Worm (Caenorhabditis elegans) whole organism, L4 larva: ENCODE data around the gene Y75B7AL.2.

Source experiments
- D1046.2 ChIP-seq: fragments of 200-800 bp; sonication (Bioruptor generic); IDR thresholded peaks from 2 replicates; pipeline ENCODE4 v1.3.6; 2022; ENCODE audit warnings: missing genetic modification characterization, missing compliant biosample characterization
- F49E8.2 ChIP-seq: sonication (generic microtip); optimal IDR thresholded peaks from 2 replicates; lab custom pipeline; 2016; ENCODE audit warnings: missing compliant biosample characterization, mild to moderate bottlenecking, missing genetic modification characterization, borderline replicate concordance
- T26A8.4 ChIP-seq: fragments of 200-800 bp; sonication (Bioruptor generic); IDR thresholded peaks from 2 replicates; pipeline ENCODE4 v1.3.6; 2022; ENCODE audit warnings: missing genetic modification characterization, missing compliant biosample characterization
- Y48G9A.11 ChIP-seq: fragments of 200-800 bp; sonication (Bioruptor generic); IDR thresholded peaks from 2 replicates; pipeline ENCODE4 v1.3.6; 2022; ENCODE audit warnings: missing genetic modification reagents, missing genetic modification characterization, missing compliant biosample characterization
- aha-1 ChIP-seq: fragments of 150-350 bp; peaks from one replicate; lab custom pipeline; 2014; ENCODE audit warnings: missing biosample characterization, missing genetic modification characterization
- aly-2 ChIP-seq: sonication (generic microtip); optimal IDR thresholded peaks from 2 replicates; lab custom pipeline; 2018; ENCODE audit warnings: missing biosample characterization, missing genetic modification characterization
- ama-1 ChIP-seq: fragments of 150-350 bp; optimal IDR thresholded peaks from 2 replicates; lab custom pipeline; 2014; ENCODE audit warnings: inconsistent platforms, mixed read lengths
- ceh-28 ChIP-seq: fragments of 150-350 bp; optimal IDR thresholded peaks from 2 replicates; lab custom pipeline; 2014; ENCODE audit warnings: missing biosample characterization, missing genetic modification reagents, missing genetic modification characterization
- ceh-62 ChIP-seq: sonication (generic microtip); optimal IDR thresholded peaks from 2 replicates; lab custom pipeline; 2017; ENCODE audit warnings: missing biosample characterization, missing genetic modification characterization
- ces-1 ChIP-seq: fragments of 150-350 bp; sonication (generic microtip); optimal IDR thresholded peaks from 4 replicates; lab custom pipeline; 2014; ENCODE audit warnings: missing biosample characterization, missing genetic modification reagents, missing genetic modification characterization
- ctbp-1 ChIP-seq: fragments of 200-800 bp; sonication (Bioruptor generic); IDR thresholded peaks from 2 replicates; pipeline ENCODE4 v1.3.6; 2022; ENCODE audit warnings: missing genetic modification reagents, missing genetic modification characterization, missing compliant biosample characterization
- daf-8 ChIP-seq: fragments of 200-800 bp; sonication (Bioruptor generic); IDR thresholded peaks from 2 replicates; pipeline ENCODE4 v1.3.6; 2022; ENCODE audit warnings: missing genetic modification characterization, missing compliant biosample characterization
- dmd-8 ChIP-seq: fragments of 200-800 bp; sonication (Bioruptor generic); IDR thresholded peaks from 2 replicates; pipeline ENCODE4 v1.3.6; 2022; ENCODE audit warnings: missing genetic modification characterization, missing compliant biosample characterization
- dmd-9 ChIP-seq: fragments of 200-800 bp; sonication (Bioruptor generic); IDR thresholded peaks from 2 replicates; pipeline ENCODE4 v1.3.6; 2022; ENCODE audit warnings: missing genetic modification reagents, missing genetic modification characterization, missing compliant biosample characterization
- dpl-1 ChIP-seq: fragments of 150-350 bp; optimal IDR thresholded peaks from 2 replicates; lab custom pipeline; 2014; ENCODE audit warnings: missing biosample characterization, missing genetic modification reagents, missing genetic modification characterization
- egl-43 ChIP-seq: fragments of 200-800 bp; sonication (Bioruptor generic); IDR thresholded peaks from 2 replicates; pipeline ENCODE4 v1.3.6; 2022; ENCODE audit warnings: missing genetic modification reagents, missing genetic modification characterization, missing compliant biosample characterization
- gei-8 ChIP-seq: fragments of 200-800 bp; sonication (Bioruptor generic); optimal IDR thresholded peaks from 2 replicates; lab custom pipeline; 2018; ENCODE audit warnings: mild to moderate bottlenecking, missing genetic modification characterization, missing compliant biosample characterization
- hlh-11 ChIP-seq: fragments of 200-800 bp; sonication (Bioruptor generic); optimal IDR thresholded peaks from 2 replicates; lab custom pipeline; 2018; ENCODE audit warnings: mild to moderate bottlenecking, missing genetic modification characterization, missing compliant biosample characterization
- hmg-1.1 ChIP-seq: fragments of 200-800 bp; sonication (Bioruptor generic); IDR thresholded peaks from 2 replicates; pipeline ENCODE4 v1.3.6; 2022; ENCODE audit warnings: missing genetic modification reagents, missing genetic modification characterization, missing compliant biosample characterization
- lim-7 ChIP-seq: fragments of 200-800 bp; sonication (Bioruptor generic); IDR thresholded peaks from 2 replicates; pipeline ENCODE4 v1.3.6; 2022; ENCODE audit warnings: missing genetic modification characterization, missing compliant biosample characterization
- lin-13 ChIP-seq: fragments of 150-350 bp; optimal IDR thresholded peaks from 2 replicates; lab custom pipeline; 2014; ENCODE audit warnings: missing biosample characterization, missing genetic modification reagents, missing genetic modification characterization
- lir-3 ChIP-seq: sonication (generic microtip); optimal IDR thresholded peaks from 2 replicates; lab custom pipeline; 2016; ENCODE audit warnings: mild to moderate bottlenecking, missing genetic modification characterization, missing compliant biosample characterization
- lsy-2 ChIP-seq, 2 experiments: fragments of 150-350 bp in 1 of 2; sonication (generic microtip) in 1 of 2; optimal IDR thresholded peaks; 2 replicates each; lab custom pipeline; 2014 to 2017; ENCODE audit warnings: missing biosample characterization in 2 of 2, missing genetic modification characterization in 2 of 2
- madf-5 ChIP-seq, 2 experiments: fragments of 200-800 bp; sonication (Bioruptor generic); IDR thresholded peaks; 2 replicates each; pipeline ENCODE4 v1.3.6; 2022; ENCODE audit warnings: missing compliant biosample characterization in 2 of 2, missing genetic modification characterization in 2 of 2
- madf-9 ChIP-seq: fragments of 200-800 bp; sonication (Bioruptor generic); conservative IDR thresholded peaks from 2 replicates; pipeline ENCODE4 v1.3.6; 2022; ENCODE audit warnings: missing genetic modification reagents, missing genetic modification characterization, missing compliant biosample characterization
- mdt-29 ChIP-seq: fragments of 200-800 bp; sonication (Bioruptor generic); IDR thresholded peaks from 2 replicates; pipeline ENCODE4 v1.3.6; 2022; ENCODE audit warnings: missing genetic modification reagents, missing genetic modification characterization, missing compliant biosample characterization
- mes-2 ChIP-seq: sonication (generic microtip); optimal IDR thresholded peaks from 2 replicates; lab custom pipeline; 2016; ENCODE audit warnings: missing genotype, mild to moderate bottlenecking, missing genetic modification characterization, missing compliant biosample characterization; ENCODE audit not compliant: poor library complexity, severe bottlenecking
- mxl-2 ChIP-seq: fragments of 200-800 bp; sonication (Bioruptor generic); conservative IDR thresholded peaks from 2 replicates; pipeline ENCODE4 v1.3.6; 2022; ENCODE audit warnings: missing genetic modification reagents, missing genetic modification characterization, missing compliant biosample characterization
- nhr-102 ChIP-seq: sonication (generic microtip); optimal IDR thresholded peaks from 2 replicates; lab custom pipeline; 2016; ENCODE audit warnings: mild to moderate bottlenecking, missing genetic modification characterization, moderate library complexity, missing compliant biosample characterization
- nhr-11 ChIP-seq: fragments of 150-350 bp; optimal IDR thresholded peaks from 2 replicates; lab custom pipeline; 2014; ENCODE audit warnings: missing biosample characterization, missing genetic modification characterization
- nhr-25 ChIP-seq: sonication (generic microtip); optimal IDR thresholded peaks from 2 replicates; lab custom pipeline; 2017; ENCODE audit warnings: missing genetic modification characterization, mild to moderate bottlenecking, missing compliant biosample characterization, antibody characterized with exemption, moderate library complexity, borderline replicate concordance; ENCODE audit not compliant: insufficient read depth
- nhr-28 ChIP-seq: fragments of 150-350 bp; optimal IDR thresholded peaks from 2 replicates; lab custom pipeline; 2014; ENCODE audit warnings: missing biosample characterization, missing genetic modification characterization
- saeg-2 ChIP-seq: fragments of 200-800 bp; sonication (Bioruptor generic); IDR thresholded peaks from 2 replicates; pipeline ENCODE4 v1.3.6; 2022; ENCODE audit warnings: missing genetic modification reagents, missing genetic modification characterization, missing compliant biosample characterization
- set-16 ChIP-seq: fragments of 200-800 bp; sonication (Bioruptor generic); IDR thresholded peaks from 2 replicates; pipeline ENCODE4 v1.3.6; 2022; ENCODE audit warnings: missing genetic modification reagents, missing genetic modification characterization, missing compliant biosample characterization
- snpc-1.2 ChIP-seq: fragments of 200-800 bp; sonication (Bioruptor generic); IDR thresholded peaks from 2 replicates; pipeline ENCODE4 v1.3.6; 2022; ENCODE audit warnings: missing genetic modification reagents, missing genetic modification characterization, missing compliant biosample characterization
- unc-130 ChIP-seq: sonication (generic microtip); optimal IDR thresholded peaks from 2 replicates; lab custom pipeline; 2016; ENCODE audit warnings: missing genetic modification reagents, missing genetic modification characterization, missing compliant biosample characterization
- unc-62 ChIP-seq, 3 experiments: fragments of 150-350 bp in 1 of 3; sonication (generic microtip); optimal IDR thresholded peaks in 2 of 3; peaks in 1 of 3; 1 replicate in 1 of 3; 2 replicates in 2 of 3; lab custom pipeline; 2014 to 2017; ENCODE audit warnings: missing biosample characterization in 3 of 3, missing genetic modification characterization in 3 of 3, missing genetic modification reagents in 3 of 3, missing genotype in 1 of 3
- zip-2 ChIP-seq: fragments of 150-350 bp; optimal IDR thresholded peaks from 2 replicates; lab custom pipeline; 2014; ENCODE audit warnings: missing biosample characterization, missing genetic modification characterization

The Y75B7AL.2 gene

ce11 chrV:1383206-1383908, 25.4 kb upstream of the Y75B7AL.2 start, which contains the start of gene rga-4:
Gene rga-4, minus strand, starts transcription at chrV:1383256.
- TF ChIP-seq aha-1 (tag; lab: Kevin White, UChicago) (peak; percentile 77), dpl-1 (GFP tag; lab: Kevin White, UChicago) (peak; percentile 70), saeg-2 (GFP tag; lab: Robert Waterston, UW) (no peak), daf-8 (GFP tag; lab: Robert Waterston, UW) (no peak), ceh-28 (tag; lab: Kevin White, UChicago) (no peak), nhr-28 (tag; lab: Kevin White, UChicago) (peak; percentile 4), lsy-2 (tag; optimal IDR thresholded peaks at IDR 0.05; lab: Kevin White, UChicago) (peak in 1 of 2 experiments; percentile 39), Y48G9A.11 (GFP tag; lab: Robert Waterston, UW) (no peak), mes-2 (peak; percentile 57)

ce11 chrV:1378010-1378409, 20.1 kb upstream of the Y75B7AL.2 start:
- TF ChIP-seq hlh-11 (tag; lab: Kevin White, UChicago): no peak
- no peak for TF ChIP-seq mxl-2 (GFP tag; lab: Robert Waterston, UW)
- TF ChIP-seq T26A8.4 (GFP tag; lab: Robert Waterston, UW): no peak
- no peak for TF ChIP-seq snpc-1.2 (GFP tag; lab: Robert Waterston, UW)
- TF ChIP-seq unc-62 (GFP tag; optimal IDR thresholded peaks at IDR 0.05 in 1 of 2; lab: Kevin White, UChicago): peak in 1 of 2 experiments; percentile 27
- TF ChIP-seq unc-62 (tag; optimal IDR thresholded peaks at IDR 0.05; lab: Kevin White, UChicago): no peak
- TF ChIP-seq set-16 (GFP tag; lab: Robert Waterston, UW): peak; percentile 83
- TF ChIP-seq unc-130 (GFP tag; lab: Kevin White, UChicago): no peak
- no peak for TF ChIP-seq zip-2

- TF ChIP-seq D1046.2 (GFP tag; lab: Robert Waterston, UW): 0 out of 2 replicates have a peak, but pooled peaks have one; percentile 43
- TF ChIP-seq ces-1 (GFP tag; lab: Kevin White, UChicago): no peak
- no peak for TF ChIP-seq madf-9 (GFP tag; lab: Robert Waterston, UW)
- TF ChIP-seq egl-43 (GFP tag; lab: Robert Waterston, UW): 0 out of 2 replicates have a peak, but pooled peaks have one; percentile 11
- peak; percentile 82 for TF ChIP-seq set-16 (GFP tag; lab: Robert Waterston, UW)
- 0 out of 2 replicates have a peak, but pooled peaks have one; percentile 18 for TF ChIP-seq lim-7 (GFP tag; lab: Robert Waterston, UW)
- TF ChIP-seq dmd-8 (GFP tag; lab: Robert Waterston, UW): no peak
Measured at ce11 chrV:1375007-1375406, 17.1 kb upstream of the Y75B7AL.2 start.

- peak; percentile 27 for TF ChIP-seq aha-1 (tag; lab: Kevin White, UChicago)
- TF ChIP-seq ceh-62 (tag; lab: Kevin White, UChicago): no peak
- TF ChIP-seq nhr-102 (tag; lab: Kevin White, UChicago): no peak
- no peak for TF ChIP-seq Y48G9A.11 (GFP tag; lab: Robert Waterston, UW)
- no peak for TF ChIP-seq ama-1 (lab: Kevin White, UChicago)
Measured at ce11 chrV:1370914-1371313, 13.0 kb upstream of the Y75B7AL.2 start, which contains the start of gene snt-3. Gene snt-3, minus strand, starts transcription at chrV:1371014.

ce11 chrV:1368138-1368537, 10.2 kb upstream of the Y75B7AL.2 start:
- TF ChIP-seq set-16 (GFP tag; lab: Robert Waterston, UW) (peak; percentile 81), hmg-1.1 (GFP tag; lab: Robert Waterston, UW) (0 out of 2 replicates have a peak, but pooled peaks have one; percentile 9), aha-1 (tag; lab: Kevin White, UChicago) (peak; percentile 94), lir-3 (tag; lab: Kevin White, UChicago) (no peak)

ce11 chrV:1366082-1366481, 8.1 kb upstream of the Y75B7AL.2 start:
- TF ChIP-seq dpl-1 (GFP tag; lab: Kevin White, UChicago): peak; percentile 23
- TF ChIP-seq dmd-8 (GFP tag; lab: Robert Waterston, UW): no peak
- TF ChIP-seq lin-13 (GFP tag; lab: Kevin White, UChicago): no peak
- TF ChIP-seq dmd-9 (GFP tag; lab: Robert Waterston, UW): no peak
- no peak for TF ChIP-seq zip-2
- TF ChIP-seq F49E8.2 (tag; lab: Kevin White, UChicago): no peak
- TF ChIP-seq nhr-25 (tag; lab: Kevin White, UChicago): no peak
- TF ChIP-seq nhr-11 (tag; lab: Kevin White, UChicago): no peak
- no peak for TF ChIP-seq mdt-29 (GFP tag; lab: Robert Waterston, UW)
- TF ChIP-seq madf-5 (GFP tag; IDR thresholded peaks at IDR 0.05; lab: Robert Waterston, UW): no peak
- peak; percentile 45; the same call in 1 of the 2 replicates for TF ChIP-seq ctbp-1 (GFP tag; lab: Robert Waterston, UW)
- no peak for TF ChIP-seq gei-8 (GFP tag; lab: Kevin White, UChicago)
- TF ChIP-seq aly-2 (tag; lab: Kevin White, UChicago): no peak
- no peak; the same call in 1 of the 2 replicates for TF ChIP-seq hmg-1.1 (GFP tag; lab: Robert Waterston, UW)
